Worm (Caenorhabditis elegans) whole organism, late embryonic: ENCODE measurements around the gene C26B9.3.

ENCODE experiments used
- hlh-30 ChIP-seq: sonication (generic microtip); optimal IDR thresholded peaks from 2 replicates; lab custom pipeline; 2017; ENCODE audit warnings: antibody characterized with exemption, missing genetic modification characterization, missing compliant biosample characterization; ENCODE audit not compliant: insufficient read depth
- pha-2 ChIP-seq: sonication (generic microtip); optimal IDR thresholded peaks from 2 replicates; lab custom pipeline; 2017; ENCODE audit warnings: mild to moderate bottlenecking, missing genetic modification characterization, missing compliant biosample characterization

DNA sequence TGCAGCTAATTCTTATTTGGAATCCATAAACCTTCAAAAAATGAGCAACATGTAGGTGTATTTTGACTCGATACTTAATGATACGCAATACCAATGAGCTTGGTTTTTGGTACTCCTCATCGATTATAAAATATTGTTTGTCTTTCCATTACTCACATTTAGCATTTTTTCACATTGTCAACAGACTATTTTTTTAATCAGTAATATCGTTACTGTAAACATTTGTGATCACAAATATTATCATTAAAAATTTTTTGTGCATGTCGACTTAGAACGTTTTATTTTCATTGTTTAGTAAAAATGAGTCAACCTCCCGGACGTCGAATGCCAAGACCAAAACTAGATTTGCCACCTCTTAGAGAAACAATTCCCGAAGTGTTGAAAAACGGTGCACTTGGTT is 39.2 kb downstream of the C26B9.3 start, which contains the start of gene sek-5:
- TF ChIP-seq pha-2 (tag; lab: Kevin White, UChicago) (no peak), hlh-30 (tag; lab: Kevin White, UChicago) (no peak)
